Worm (Caenorhabditis elegans): ENCODE data around the gene ZK643.5.

ZK643.5 gene

DNA sequence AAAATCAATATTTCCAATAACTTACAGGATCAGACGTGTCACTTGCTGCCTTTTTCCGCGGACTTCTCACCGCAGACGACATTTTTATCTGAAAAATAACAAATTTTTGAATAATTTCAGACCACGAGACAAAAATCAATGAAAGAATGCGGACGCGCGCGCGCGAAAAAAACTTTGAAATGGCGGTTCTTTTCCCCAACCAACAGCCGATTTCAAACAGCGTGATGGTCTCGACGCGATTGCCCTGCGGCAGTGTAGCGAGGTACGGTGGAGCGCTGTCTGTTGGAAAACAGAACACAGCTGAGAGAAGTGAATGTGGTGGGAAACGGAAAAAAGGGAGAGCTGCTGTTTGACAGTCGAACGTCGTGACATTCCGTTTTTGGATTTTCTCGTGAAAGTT is 52.0 kb downstream of the ZK643.5 start, which contains the start of gene lin-9 (continued):
- TF ChIP-seq nhr-67 (tag; optimal IDR thresholded peaks at IDR 0.05): no peak

DNA sequence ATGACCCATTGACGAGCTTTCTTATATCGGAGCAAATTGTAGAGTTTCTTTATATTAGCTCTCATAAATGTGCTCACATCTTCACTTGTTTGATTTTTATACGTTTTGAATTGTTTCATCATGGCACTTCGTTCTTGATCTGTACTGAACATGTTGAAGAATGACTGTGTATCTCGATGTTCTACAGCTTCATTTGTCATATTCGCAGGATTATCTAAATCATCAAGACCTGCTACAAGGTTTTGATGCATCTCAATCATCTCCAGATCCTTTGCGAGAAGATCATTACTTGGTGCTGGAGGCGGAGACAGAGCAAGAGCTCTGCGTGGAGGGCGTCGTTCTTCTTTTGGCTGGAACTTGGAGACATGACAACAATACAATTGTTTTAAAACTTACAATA is 52.7 kb downstream of the ZK643.5 start:
- TF ChIP-seq nhr-76 (tag; optimal IDR thresholded peaks at IDR 0.05) (no peak), elt-2 (tag; optimal IDR thresholded peaks at IDR 0.05) (no peak), ZK546.5 (tag; optimal IDR thresholded peaks at IDR 0.05) (no peak), fos-1 (tag; optimal IDR thresholded peaks at IDR 0.05) (no peak), fkh-2 (tag; optimal IDR thresholded peaks at IDR 0.05) (no peak), nhr-28 (tag; optimal IDR thresholded peaks at IDR 0.05) (no peak), nhr-12 (tag; optimal IDR thresholded peaks at IDR 0.05) (no peak), pqm-1 (tag; optimal IDR thresholded peaks at IDR 0.05) (no peak), ama-1 (optimal IDR thresholded peaks at IDR 0.05) (no peak), jun-1 (tag; optimal IDR thresholded peaks at IDR 0.05) (no peak), unc-39 (tag; optimal IDR thresholded peaks at IDR 0.05) (no peak), pha-4 (tag; optimal IDR thresholded peaks at IDR 0.05) (no peak), zag-1 (tag; optimal IDR thresholded peaks at IDR 0.05) (no peak), nhr-77 (tag; optimal IDR thresholded peaks at IDR 0.05) (no peak), fkh-10 (GFP tag; optimal IDR thresholded peaks at IDR 0.05) (no peak), egl-27 (tag; optimal IDR thresholded peaks at IDR 0.05) (no peak), egl-5 (tag; optimal IDR thresholded peaks at IDR 0.05) (no peak), R02D3.7 (tag; optimal IDR thresholded peaks at IDR 0.05) (no peak), sea-2 (GFP tag; optimal IDR thresholded peaks at IDR 0.05) (no peak), nhr-237 (tag; optimal IDR thresholded peaks at IDR 0.05) (no peak)

Measured in whole organism, L3 larva.